Worm (Caenorhabditis elegans) whole organism, young adult: ENCODE results near the gene mpst-4.

Experiments used
- fkh-3 ChIP-seq: sonication (generic microtip); optimal IDR thresholded peaks from 2 replicates; lab custom pipeline; 2016; ENCODE audit warnings: mild to moderate bottlenecking, missing genetic modification characterization, missing compliant biosample characterization
- gei-17 ChIP-seq: fragments of 200-800 bp; sonication (Bioruptor generic); optimal IDR thresholded peaks from 2 replicates; lab custom pipeline; 2018; ENCODE audit warnings: mild to moderate bottlenecking, missing genetic modification characterization, missing compliant biosample characterization
- unc-62 ChIP-seq: fragments of 150-350 bp; optimal IDR thresholded peaks from 2 replicates; lab custom pipeline; 2014; ENCODE audit warnings: missing biosample characterization, missing genetic modification reagents, missing genetic modification characterization

- TF ChIP-seq gei-17 (GFP tag; lab: Kevin White, UChicago) (no peak), fkh-3 (no peak), unc-62 (GFP tag; lab: Kevin White, UChicago) (no peak)
Measured at ce11 chrII:4849885-4850284, 13.4 kb downstream of the mpst-4 start, which contains the start of gene T23B7.3.
